Worm (Caenorhabditis elegans) whole organism, L2 larva: ENCODE results near the gene xtr-1.

ENCODE experiments used
- blmp-1 ChIP-seq: sonication (generic microtip); optimal IDR thresholded peaks from 2 replicates; lab custom pipeline; 2017; ENCODE audit warnings: missing genetic modification characterization, mild to moderate bottlenecking, missing compliant biosample characterization, antibody characterized with exemption, moderate library complexity; ENCODE audit not compliant: insufficient read depth
- egl-27 ChIP-seq: sonication (generic microtip); optimal IDR thresholded peaks from 3 replicates; lab custom pipeline; 2017; ENCODE audit warnings: missing biosample characterization, missing genetic modification reagents, missing genetic modification characterization
- lin-11 ChIP-seq: fragments of 150-350 bp; sonication (generic microtip); optimal IDR thresholded peaks from 2 replicates; lab custom pipeline; 2014; ENCODE audit warnings: missing biosample characterization, missing genetic modification characterization, inconsistent platforms, mixed read lengths
- lsy-2 ChIP-seq, 2 experiments: fragments of 150-350 bp in 1 of 2; sonication (generic microtip) in 1 of 2; optimal IDR thresholded peaks; 2 replicates each; lab custom pipeline; 2014 to 2017; ENCODE audit warnings: missing biosample characterization in 2 of 2, missing genetic modification characterization in 2 of 2
- nhr-11 ChIP-seq: fragments of 150-350 bp; optimal IDR thresholded peaks from 2 replicates; lab custom pipeline; 2014; ENCODE audit warnings: missing biosample characterization, missing genetic modification characterization
- sma-9 ChIP-seq, 2 experiments: fragments of 150-350 bp in 1 of 2; sonication (generic microtip) in 1 of 2; optimal IDR thresholded peaks; 2 replicates each; lab custom pipeline; 2014 to 2016; ENCODE audit warnings: missing genetic modification characterization in 2 of 2, mild to moderate bottlenecking in 1 of 2, missing biosample characterization in 1 of 2, missing compliant biosample characterization in 1 of 2, missing genetic modification reagents in 1 of 2, moderate library complexity in 1 of 2
- unc-55 ChIP-seq: fragments of 150-350 bp; sonication (generic microtip); optimal IDR thresholded peaks from 3 replicates; lab custom pipeline; 2014; ENCODE audit warnings: missing biosample characterization, missing genetic modification reagents, missing genetic modification characterization

DNA sequence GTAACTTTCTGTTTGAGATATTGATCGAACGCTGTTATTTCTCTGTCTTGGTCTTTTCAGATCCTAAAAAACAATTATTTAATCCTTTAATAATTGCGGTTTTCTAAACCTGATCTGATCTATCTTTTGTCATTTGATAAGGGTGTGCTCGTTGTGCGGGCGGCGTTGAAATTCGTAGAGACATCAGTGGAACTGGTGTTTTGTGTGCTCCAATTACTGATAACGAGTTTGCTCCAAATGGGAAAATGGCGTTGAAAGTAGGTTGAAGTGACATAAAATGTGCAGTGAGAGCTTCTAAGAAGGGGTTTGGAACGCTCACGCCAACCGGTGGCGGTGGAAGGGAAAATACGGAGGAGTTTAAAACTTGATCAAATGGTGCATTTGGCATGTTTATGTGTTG lies 1.8 kb downstream of the xtr-1 start:
- no peak for TF ChIP-seq sma-9 (GFP tag; optimal IDR thresholded peaks at IDR 0.05; lab: Kevin White, UChicago)
- no peak for TF ChIP-seq sma-9 (tag; optimal IDR thresholded peaks at IDR 0.05; lab: Kevin White, UChicago)
- no peak for TF ChIP-seq egl-27
- no peak for TF ChIP-seq lsy-2 (tag; optimal IDR thresholded peaks at IDR 0.05; lab: Kevin White, UChicago)
- no peak for TF ChIP-seq unc-55 (GFP tag; lab: Kevin White, UChicago)
- TF ChIP-seq nhr-11 (tag; lab: Kevin White, UChicago), result no peak
- TF ChIP-seq lin-11 (tag; lab: Kevin White, UChicago), result no peak
- TF ChIP-seq blmp-1 (tag; lab: Kevin White, UChicago), result no peak
